Fruit fly (Drosophila melanogaster) whole organism: ENCODE results near the gene CG46244.

ENCODE experiments used
- pan ChIP-seq: fragments of >200 bp; optimal IDR thresholded peaks from 2 replicates; lab custom pipeline; 2017
- psq ChIP-seq: fragments of >200 bp; optimal IDR thresholded peaks from 2 replicates; lab custom pipeline; 2017

dm6 chr2L:19735635-19736109, 129.3 kb downstream of the CG46244 start, which contains the start of the genes CG10462 and Nf-YB:
- no peak for TF ChIP-seq psq (lab: Kevin White, UChicago)
- TF ChIP-seq pan (lab: Kevin White, UChicago), result no peak
